Fruit fly (Drosophila melanogaster): ENCODE data around the gene TTLL3A.

DNA sequence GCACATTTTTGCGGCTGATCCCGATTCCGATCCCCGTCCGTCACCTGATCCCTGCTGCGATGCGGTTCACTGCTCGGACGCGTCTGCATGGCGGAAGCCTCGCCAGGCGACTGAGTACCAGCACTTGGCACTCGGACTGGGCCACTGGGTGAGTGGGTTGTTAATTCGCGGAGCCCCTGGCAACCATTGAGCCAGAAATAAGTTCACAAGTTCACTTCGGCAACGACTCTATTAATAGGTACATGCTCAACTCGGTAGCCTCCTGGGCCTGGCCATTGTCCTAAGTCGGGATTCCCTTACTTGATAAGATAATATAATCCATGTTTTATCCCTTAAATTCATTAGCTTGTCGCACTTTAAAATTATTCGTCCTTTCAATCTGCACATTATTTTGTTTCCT lies at the start of gene TTLL3A:
- TF ChIP-seq pan (optimal IDR thresholded peaks at IDR 0.05) (no peak), EcR (GFP tag; optimal IDR thresholded peaks at IDR 0.05) (no peak), psq (optimal IDR thresholded peaks at IDR 0.05) (no peak), usp (GFP tag; optimal IDR thresholded peaks at IDR 0.05) (no peak), CG8478 (optimal IDR thresholded peaks at IDR 0.05) (no peak), Dll (optimal IDR thresholded peaks at IDR 0.05) (no peak)
